Fruit fly (Drosophila melanogaster) whole organism, pupa: ENCODE results near the gene hh.

Experiments
- CG10348 ChIP-seq: fragments of 200-800 bp; sonication (Bioruptor generic); IDR thresholded peaks from 2 replicates; pipeline ENCODE4 v1.3.6; 2022; ENCODE audit warnings: missing biosample characterization, missing genetic modification characterization
- CG12605 ChIP-seq: fragments of 200-800 bp; sonication (Bioruptor generic); IDR thresholded peaks from 2 replicates; pipeline ENCODE4 v1.3.6; 2022; ENCODE audit warnings: missing biosample characterization, missing genetic modification characterization
- CG13204 ChIP-seq: fragments of 200-800 bp; sonication (Bioruptor generic); optimal IDR thresholded peaks from 2 replicates; lab custom pipeline; 2018; ENCODE audit warnings: missing biosample characterization, mild to moderate bottlenecking, missing genetic modification characterization, moderate library complexity
- CG14655 ChIP-seq: fragments of 200-800 bp; sonication (Bioruptor generic); optimal IDR thresholded peaks from 3 replicates; lab custom pipeline; 2017; ENCODE audit warnings: mild to moderate bottlenecking, missing biosample characterization, missing genetic modification reagents, missing genetic modification characterization
- CG15710 ChIP-seq: fragments of 200-800 bp; sonication (Bioruptor generic); optimal IDR thresholded peaks from 2 replicates; lab custom pipeline; 2018; ENCODE audit warnings: missing biosample characterization, mild to moderate bottlenecking, missing genetic modification characterization, moderate library complexity
- CG17806 ChIP-seq: fragments of 200-800 bp; sonication (Bioruptor generic); optimal IDR thresholded peaks from 2 replicates; lab custom pipeline; 2018; ENCODE audit warnings: missing biosample characterization, mild to moderate bottlenecking, missing genetic modification characterization, moderate library complexity
- CG32121 ChIP-seq: fragments of 200-800 bp; sonication (Bioruptor generic); IDR thresholded peaks from 2 replicates; pipeline ENCODE4 v1.3.6; 2022; ENCODE audit warnings: missing biosample characterization, missing genetic modification characterization
- CG34367 ChIP-seq: fragments of 200-800 bp; sonication (Bioruptor generic); optimal IDR thresholded peaks from 2 replicates; lab custom pipeline; 2018; ENCODE audit warnings: missing biosample characterization, mild to moderate bottlenecking, missing genetic modification characterization
- CG4496 ChIP-seq: fragments of 200-800 bp; sonication (Bioruptor generic); IDR thresholded peaks from 3 replicates; pipeline ENCODE4 v1.3.6; 2022; ENCODE audit warnings: missing biosample characterization, missing genetic modification characterization
- CG8159 ChIP-seq: fragments of 200-800 bp; sonication (Bioruptor generic); optimal IDR thresholded peaks from 3 replicates; lab custom pipeline; 2018; ENCODE audit warnings: missing biosample characterization, mild to moderate bottlenecking, missing genetic modification characterization, moderate library complexity
- CG8301 ChIP-seq: fragments of 200-800 bp; sonication (Bioruptor generic); optimal IDR thresholded peaks from 2 replicates; lab custom pipeline; 2018; ENCODE audit warnings: missing biosample characterization, mild to moderate bottlenecking, missing genetic modification characterization
- CG9948 ChIP-seq: fragments of 200-800 bp; sonication (Bioruptor generic); optimal IDR thresholded peaks from 2 replicates; lab custom pipeline; 2018; ENCODE audit warnings: missing biosample characterization, mild to moderate bottlenecking, missing genetic modification characterization, moderate library complexity
- D1 ChIP-seq: fragments of 200-800 bp; sonication (Bioruptor generic); optimal IDR thresholded peaks from 2 replicates; lab custom pipeline; 2018; ENCODE audit warnings: missing biosample characterization, mild to moderate bottlenecking, missing genetic modification characterization, moderate library complexity
- EcR ChIP-seq: fragments of 200-800 bp; sonication (Bioruptor generic); optimal IDR thresholded peaks from 3 replicates; lab custom pipeline; 2019; ENCODE audit warnings: missing biosample characterization, missing genetic modification characterization, mild to moderate bottlenecking, moderate library complexity, missing genetic modification reagents
- Ets98B ChIP-seq: fragments of 200-800 bp; sonication (Bioruptor generic); IDR thresholded peaks from 2 replicates; pipeline ENCODE4 v1.3.6; 2022; ENCODE audit warnings: missing biosample characterization, missing genetic modification characterization
- Pif1A ChIP-seq: fragments of 200-800 bp; sonication (Bioruptor generic); optimal IDR thresholded peaks from 3 replicates; lab custom pipeline; 2016; ENCODE audit warnings: missing biosample characterization, missing genetic modification characterization
- Pif1B ChIP-seq: fragments of 200-800 bp; sonication (Bioruptor generic); optimal IDR thresholded peaks from 3 replicates; lab custom pipeline; 2016; ENCODE audit warnings: missing biosample characterization, missing genetic modification characterization
- Snoo ChIP-seq: fragments of 200-800 bp; sonication (Bioruptor generic); optimal IDR thresholded peaks from 3 replicates; lab custom pipeline; 2017; ENCODE audit warnings: missing biosample characterization, mild to moderate bottlenecking, missing genetic modification characterization, inconsistent platforms
- fd96Ca ChIP-seq: fragments of 200-800 bp; sonication (Bioruptor generic); IDR thresholded peaks from 3 replicates; pipeline ENCODE4 v1.3.6; 2022; ENCODE audit warnings: missing biosample characterization, missing genetic modification characterization
- gl ChIP-seq: fragments of 200-800 bp; sonication (Bioruptor generic); optimal IDR thresholded peaks from 2 replicates; lab custom pipeline; 2018; ENCODE audit warnings: missing biosample characterization, mild to moderate bottlenecking, missing genetic modification characterization
- rn ChIP-seq: fragments of 200-800 bp; sonication (Bioruptor generic); IDR thresholded peaks from 2 replicates; pipeline ENCODE4 v1.3.6; 2022; ENCODE audit warnings: missing biosample characterization, missing genetic modification characterization

The hh gene

DNA sequence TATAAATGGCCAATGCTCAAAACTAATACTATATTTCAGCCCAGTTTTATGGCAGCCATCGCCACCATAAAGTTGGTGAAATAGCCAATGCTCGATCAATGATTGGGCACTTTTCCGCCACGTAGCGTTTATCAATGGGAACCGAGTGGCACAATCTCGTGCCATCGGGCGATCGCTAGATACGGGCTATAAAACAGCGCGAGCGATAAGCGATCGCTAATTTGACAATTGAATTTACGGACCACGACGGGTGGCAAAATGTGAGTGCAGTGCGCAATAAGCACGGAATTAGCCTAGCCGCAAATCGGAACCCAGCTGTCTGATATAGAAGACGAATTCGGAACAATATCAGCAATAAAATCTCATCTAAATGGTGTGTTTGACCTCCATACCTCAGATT lies 1.4 kb downstream of the hh start:
- TF ChIP-seq CG9948 (tag; lab: Kevin White, UChicago) (no peak), CG13204 (no peak), Snoo (tag; lab: Kevin White, UChicago) (no peak), rn (GFP tag; lab: Robert Waterston, UW) (no peak), CG34367 (tag; lab: Kevin White, UChicago) (no peak), CG8159 (tag; lab: Kevin White, UChicago) (no peak), Pif1B (GFP tag; lab: Kevin White, UChicago) (no peak), D1 (no peak), Pif1A (GFP tag; lab: Kevin White, UChicago) (no peak), CG14655 (GFP tag; lab: Kevin White, UChicago) (no peak), CG17806 (tag; lab: Kevin White, UChicago) (no peak)

DNA sequence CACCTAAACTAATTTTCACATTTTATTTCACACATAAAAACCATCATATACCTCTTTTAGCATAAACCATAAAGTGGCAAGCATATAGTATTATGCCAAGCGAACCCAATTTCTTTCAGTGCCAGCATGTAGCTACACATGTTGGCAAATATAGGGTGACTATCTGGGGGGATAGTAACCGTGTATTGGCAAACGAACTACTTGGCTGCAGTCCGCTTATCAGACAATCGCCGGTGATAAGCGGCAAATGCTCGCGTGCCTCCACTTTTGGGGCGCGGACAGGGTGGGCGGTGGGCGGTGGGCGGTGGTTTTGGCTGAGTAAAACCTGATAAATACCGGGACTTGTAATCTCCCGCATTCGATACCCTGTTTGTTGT lies 2.1 kb downstream of the hh start:
- TF ChIP-seq CG8301 (no peak), CG9948 (tag; lab: Kevin White, UChicago) (no peak), CG4496 (GFP tag; lab: Robert Waterston, UW) (peak; percentile 27; the same call in 1 of the 3 replicates), CG34367 (tag; lab: Kevin White, UChicago) (no peak), CG12605 (GFP tag; lab: Robert Waterston, UW) (no peak)
- TF ChIP-seq, all 21 proteins: peak for 1

DNA sequence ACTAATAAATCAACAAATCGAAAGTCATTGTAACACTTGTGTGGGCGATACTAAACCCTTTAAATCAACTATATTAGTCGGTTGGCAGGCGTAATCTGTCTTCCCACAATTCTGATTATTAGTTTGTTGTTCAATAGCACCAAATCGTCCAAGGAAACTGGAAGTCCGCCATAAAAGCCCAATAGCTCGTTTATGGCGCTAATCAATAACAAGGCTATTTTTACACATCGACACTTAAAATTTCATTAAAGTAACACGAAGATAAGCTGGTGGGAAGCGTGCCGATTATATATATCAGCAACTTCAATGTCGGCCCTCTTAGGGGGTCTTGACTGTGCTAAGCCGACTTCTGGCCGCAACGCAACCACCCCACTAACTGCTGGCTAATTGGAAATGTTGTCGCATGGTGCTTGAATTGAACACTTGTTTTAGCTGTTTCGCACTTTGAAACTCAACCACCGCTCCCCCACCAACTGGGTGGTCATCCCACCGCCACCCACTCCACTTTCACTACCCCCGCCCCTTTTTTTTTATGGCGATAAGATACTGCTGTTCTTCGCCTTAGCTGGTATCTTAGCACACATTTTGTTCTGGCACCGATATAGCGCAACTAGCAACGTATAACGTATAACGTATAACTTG lies 2.6 kb downstream of the hh start:
- TF ChIP-seq CG34367 (tag; lab: Kevin White, UChicago): no peak
- TF ChIP-seq CG9948 (tag; lab: Kevin White, UChicago): no peak
- TF ChIP-seq CG13204: no peak
- no peak for TF ChIP-seq Ets98B (GFP tag; lab: Robert Waterston, UW)
- no peak for TF ChIP-seq CG17806 (tag; lab: Kevin White, UChicago)
- TF ChIP-seq CG12605 (GFP tag; lab: Robert Waterston, UW): no peak
- TF ChIP-seq CG10348 (GFP tag; lab: Robert Waterston, UW): no peak
- TF ChIP-seq CG32121: no peak
- no peak for TF ChIP-seq D1
- no peak for TF ChIP-seq gl (tag; lab: Kevin White, UChicago)
- TF ChIP-seq Pif1B (GFP tag; lab: Kevin White, UChicago): no peak
- TF ChIP-seq Pif1A (GFP tag; lab: Kevin White, UChicago): no peak
- no peak for TF ChIP-seq Snoo (tag; lab: Kevin White, UChicago)
- no peak for TF ChIP-seq CG14655 (GFP tag; lab: Kevin White, UChicago)
- TF ChIP-seq fd96Ca: no peak
- no peak for TF ChIP-seq CG4496 (GFP tag; lab: Robert Waterston, UW)
- no peak for TF ChIP-seq CG15710
- no peak for TF ChIP-seq CG8159 (tag; lab: Kevin White, UChicago)
- no peak for TF ChIP-seq CG8301

DNA sequence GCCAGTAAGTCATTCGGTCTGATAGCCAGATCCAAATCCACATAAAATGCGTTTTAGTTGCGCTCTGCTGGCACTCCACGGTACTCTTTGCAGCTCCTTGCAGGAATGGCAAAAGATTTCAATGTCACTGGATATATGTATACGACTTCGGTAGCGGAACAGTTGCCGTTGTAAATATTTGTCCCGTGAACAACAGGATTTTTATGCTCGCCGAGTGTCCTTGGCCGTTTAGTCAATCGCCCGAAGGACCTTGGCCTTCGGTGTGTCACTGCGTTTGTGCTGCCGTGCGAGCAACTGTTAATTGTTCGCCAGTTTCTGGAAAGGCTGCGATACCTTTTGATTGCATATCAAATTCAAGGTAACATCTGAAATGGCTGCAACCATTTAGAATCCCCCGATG lies 3.3 kb downstream of the hh start:
- TF ChIP-seq CG4496 (GFP tag; lab: Robert Waterston, UW): no peak
- TF ChIP-seq Pif1A (GFP tag; lab: Kevin White, UChicago): no peak
- TF ChIP-seq CG10348 (GFP tag; lab: Robert Waterston, UW): no peak
- no peak for TF ChIP-seq D1
- TF ChIP-seq rn (GFP tag; lab: Robert Waterston, UW): no peak
- TF ChIP-seq CG17806 (tag; lab: Kevin White, UChicago): no peak
- no peak for TF ChIP-seq CG34367 (tag; lab: Kevin White, UChicago)
- no peak for TF ChIP-seq EcR
- no peak for TF ChIP-seq CG12605 (GFP tag; lab: Robert Waterston, UW)
- no peak for TF ChIP-seq CG15710
- no peak for TF ChIP-seq Pif1B (GFP tag; lab: Kevin White, UChicago)
- no peak for TF ChIP-seq CG32121
- no peak for TF ChIP-seq CG9948 (tag; lab: Kevin White, UChicago)
- TF ChIP-seq CG8301: no peak
- no peak for TF ChIP-seq fd96Ca
- TF ChIP-seq Ets98B (GFP tag; lab: Robert Waterston, UW): no peak
- no peak for TF ChIP-seq gl (tag; lab: Kevin White, UChicago)
- no peak for TF ChIP-seq Snoo (tag; lab: Kevin White, UChicago)
- no peak for TF ChIP-seq CG8159 (tag; lab: Kevin White, UChicago)
- TF ChIP-seq CG13204: no peak

DNA sequence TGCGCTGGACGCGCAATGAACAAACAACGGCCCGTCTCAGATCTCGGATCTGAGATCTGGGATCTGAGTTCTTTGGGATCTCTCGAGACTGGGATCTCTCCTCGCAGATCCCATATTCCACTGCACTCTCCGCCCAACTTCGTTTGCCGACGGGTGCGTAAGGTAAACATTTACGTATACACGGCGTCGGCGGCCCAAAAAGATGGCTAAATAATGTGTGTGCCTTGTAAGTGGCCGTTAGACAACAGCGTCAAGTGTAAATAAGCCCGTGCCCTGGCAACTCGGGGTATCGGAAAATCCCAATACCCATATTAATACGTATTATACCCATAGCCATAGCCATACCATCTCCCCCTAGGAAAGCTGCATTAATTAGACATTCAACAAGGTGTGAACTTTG lies 7.0 kb downstream of the hh start:
- TF ChIP-seq CG12605 (GFP tag; lab: Robert Waterston, UW): no peak
- TF ChIP-seq D1: no peak
- no peak for TF ChIP-seq gl (tag; lab: Kevin White, UChicago)
- no peak for TF ChIP-seq CG34367 (tag; lab: Kevin White, UChicago)
- no peak for TF ChIP-seq CG32121
- no peak for TF ChIP-seq CG17806 (tag; lab: Kevin White, UChicago)
- no peak for TF ChIP-seq CG9948 (tag; lab: Kevin White, UChicago)
- no peak for TF ChIP-seq CG13204
- no peak for TF ChIP-seq CG14655 (GFP tag; lab: Kevin White, UChicago)
- TF ChIP-seq CG8301: no peak
- no peak for TF ChIP-seq CG4496 (GFP tag; lab: Robert Waterston, UW)
- no peak for TF ChIP-seq Pif1A (GFP tag; lab: Kevin White, UChicago)
- no peak for TF ChIP-seq EcR
- TF ChIP-seq Pif1B (GFP tag; lab: Kevin White, UChicago): no peak
- TF ChIP-seq CG15710: no peak
- TF ChIP-seq Ets98B (GFP tag; lab: Robert Waterston, UW): no peak
- no peak for TF ChIP-seq CG8159 (tag; lab: Kevin White, UChicago)
- TF ChIP-seq CG10348 (GFP tag; lab: Robert Waterston, UW): no peak
- TF ChIP-seq rn (GFP tag; lab: Robert Waterston, UW): no peak
- TF ChIP-seq Snoo (tag; lab: Kevin White, UChicago): no peak
